Fruit fly (Drosophila melanogaster) whole organism, pupa: ENCODE measurements around the gene CG5126.
A peak's percentile ranks its signal among the peaks of the same experiment; 100 is the strongest.

Experiments
- CG10348 ChIP-seq: fragments of 200-800 bp; sonication (Bioruptor generic); IDR thresholded peaks from 2 replicates; pipeline ENCODE4 v1.3.6; 2022; ENCODE audit warnings: missing biosample characterization, missing genetic modification characterization
- CG12605 ChIP-seq: fragments of 200-800 bp; sonication (Bioruptor generic); IDR thresholded peaks from 2 replicates; pipeline ENCODE4 v1.3.6; 2022; ENCODE audit warnings: missing biosample characterization, missing genetic modification characterization
- CG13204 ChIP-seq: fragments of 200-800 bp; sonication (Bioruptor generic); optimal IDR thresholded peaks from 2 replicates; lab custom pipeline; 2018; ENCODE audit warnings: missing biosample characterization, mild to moderate bottlenecking, missing genetic modification characterization, moderate library complexity
- CG14655 ChIP-seq: fragments of 200-800 bp; sonication (Bioruptor generic); optimal IDR thresholded peaks from 3 replicates; lab custom pipeline; 2017; ENCODE audit warnings: mild to moderate bottlenecking, missing biosample characterization, missing genetic modification reagents, missing genetic modification characterization
- CG15710 ChIP-seq: fragments of 200-800 bp; sonication (Bioruptor generic); optimal IDR thresholded peaks from 2 replicates; lab custom pipeline; 2018; ENCODE audit warnings: missing biosample characterization, mild to moderate bottlenecking, missing genetic modification characterization, moderate library complexity
- CG17806 ChIP-seq: fragments of 200-800 bp; sonication (Bioruptor generic); optimal IDR thresholded peaks from 2 replicates; lab custom pipeline; 2018; ENCODE audit warnings: missing biosample characterization, mild to moderate bottlenecking, missing genetic modification characterization, moderate library complexity
- CG32121 ChIP-seq: fragments of 200-800 bp; sonication (Bioruptor generic); IDR thresholded peaks from 2 replicates; pipeline ENCODE4 v1.3.6; 2022; ENCODE audit warnings: missing biosample characterization, missing genetic modification characterization
- CG34367 ChIP-seq: fragments of 200-800 bp; sonication (Bioruptor generic); optimal IDR thresholded peaks from 2 replicates; lab custom pipeline; 2018; ENCODE audit warnings: missing biosample characterization, mild to moderate bottlenecking, missing genetic modification characterization
- CG4496 ChIP-seq: fragments of 200-800 bp; sonication (Bioruptor generic); IDR thresholded peaks from 3 replicates; pipeline ENCODE4 v1.3.6; 2022; ENCODE audit warnings: missing biosample characterization, missing genetic modification characterization
- CG8159 ChIP-seq: fragments of 200-800 bp; sonication (Bioruptor generic); optimal IDR thresholded peaks from 3 replicates; lab custom pipeline; 2018; ENCODE audit warnings: missing biosample characterization, mild to moderate bottlenecking, missing genetic modification characterization, moderate library complexity
- CG8301 ChIP-seq: fragments of 200-800 bp; sonication (Bioruptor generic); optimal IDR thresholded peaks from 2 replicates; lab custom pipeline; 2018; ENCODE audit warnings: missing biosample characterization, mild to moderate bottlenecking, missing genetic modification characterization
- CG9948 ChIP-seq: fragments of 200-800 bp; sonication (Bioruptor generic); optimal IDR thresholded peaks from 2 replicates; lab custom pipeline; 2018; ENCODE audit warnings: missing biosample characterization, mild to moderate bottlenecking, missing genetic modification characterization, moderate library complexity
- D1 ChIP-seq: fragments of 200-800 bp; sonication (Bioruptor generic); optimal IDR thresholded peaks from 2 replicates; lab custom pipeline; 2018; ENCODE audit warnings: missing biosample characterization, mild to moderate bottlenecking, missing genetic modification characterization, moderate library complexity
- EcR ChIP-seq: fragments of 200-800 bp; sonication (Bioruptor generic); optimal IDR thresholded peaks from 3 replicates; lab custom pipeline; 2019; ENCODE audit warnings: missing biosample characterization, missing genetic modification characterization, mild to moderate bottlenecking, moderate library complexity, missing genetic modification reagents
- Ets98B ChIP-seq: fragments of 200-800 bp; sonication (Bioruptor generic); IDR thresholded peaks from 2 replicates; pipeline ENCODE4 v1.3.6; 2022; ENCODE audit warnings: missing biosample characterization, missing genetic modification characterization
- Pif1A ChIP-seq: fragments of 200-800 bp; sonication (Bioruptor generic); optimal IDR thresholded peaks from 3 replicates; lab custom pipeline; 2016; ENCODE audit warnings: missing biosample characterization, missing genetic modification characterization
- Pif1B ChIP-seq: fragments of 200-800 bp; sonication (Bioruptor generic); optimal IDR thresholded peaks from 3 replicates; lab custom pipeline; 2016; ENCODE audit warnings: missing biosample characterization, missing genetic modification characterization
- Snoo ChIP-seq: fragments of 200-800 bp; sonication (Bioruptor generic); optimal IDR thresholded peaks from 3 replicates; lab custom pipeline; 2017; ENCODE audit warnings: missing biosample characterization, mild to moderate bottlenecking, missing genetic modification characterization, inconsistent platforms
- fd96Ca ChIP-seq: fragments of 200-800 bp; sonication (Bioruptor generic); IDR thresholded peaks from 3 replicates; pipeline ENCODE4 v1.3.6; 2022; ENCODE audit warnings: missing biosample characterization, missing genetic modification characterization
- gl ChIP-seq: fragments of 200-800 bp; sonication (Bioruptor generic); optimal IDR thresholded peaks from 2 replicates; lab custom pipeline; 2018; ENCODE audit warnings: missing biosample characterization, mild to moderate bottlenecking, missing genetic modification characterization
- rn ChIP-seq: fragments of 200-800 bp; sonication (Bioruptor generic); IDR thresholded peaks from 2 replicates; pipeline ENCODE4 v1.3.6; 2022; ENCODE audit warnings: missing biosample characterization, missing genetic modification characterization

The CG5126 gene

DNA sequence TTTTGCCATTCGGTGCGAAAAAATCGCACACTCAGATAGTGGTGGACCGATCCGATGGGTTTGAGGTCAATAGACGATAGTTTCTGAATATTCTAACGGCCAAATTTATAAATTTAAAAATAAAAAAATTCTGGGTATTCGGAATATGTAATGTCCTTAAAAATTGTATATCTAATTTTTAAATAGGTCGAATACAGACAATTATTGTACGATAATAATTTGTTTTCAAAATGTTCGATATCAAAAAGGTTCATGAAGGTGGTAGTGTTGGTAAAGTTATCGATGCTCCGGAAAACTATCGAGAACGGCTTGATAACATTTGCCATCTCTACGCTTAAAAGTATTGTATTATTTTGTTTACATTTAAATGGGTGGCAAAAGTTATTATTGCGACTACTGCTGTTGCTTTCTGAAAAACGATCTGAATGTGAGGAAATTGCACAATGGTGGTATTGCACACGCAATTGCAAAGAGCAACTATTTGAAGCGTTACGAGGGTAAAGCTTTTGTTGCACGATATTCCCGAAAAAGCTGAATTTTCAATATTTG, 13.9 kb downstream of the CG5126 start, which contains the start of the genes CG31922 and Plap:
Gene CG31922, plus strand, starts transcription at position 315 of the 549 bp plus-strand sequence.
Gene Plap, minus strand, starts transcription at position 499 of the 549 bp plus-strand sequence.
- TF ChIP-seq Snoo (peak; percentile 9), fd96Ca (GFP tag; lab: Robert Waterston, UW) (0 out of 3 replicates have a peak, but pooled peaks have one; percentile 22), Ets98B (GFP tag; lab: Robert Waterston, UW) (peak; percentile 24; the same call in 1 of the 2 replicates), CG8301 (tag; lab: Kevin White, UChicago) (no peak), Pif1B (no peak), CG15710 (tag; lab: Kevin White, UChicago) (peak; percentile 63), Pif1A (no peak), gl (tag; lab: Kevin White, UChicago) (no peak), CG4496 (no peak), CG9948 (tag; lab: Kevin White, UChicago) (peak; percentile 22), CG10348 (GFP tag; lab: Robert Waterston, UW) (no peak), CG13204 (GFP tag; lab: Kevin White, UChicago) (no peak), CG32121 (GFP tag; lab: Robert Waterston, UW) (no peak), CG14655 (GFP tag; lab: Kevin White, UChicago) (no peak), CG34367 (tag; lab: Kevin White, UChicago) (peak; percentile 3), EcR (GFP tag; lab: Kevin White, UChicago) (peak; percentile 99), CG12605 (GFP tag; lab: Robert Waterston, UW) (no peak), CG8159 (peak; percentile 42), rn (no peak), D1 (tag; lab: Kevin White, UChicago) (no peak), CG17806 (tag; lab: Kevin White, UChicago) (peak; percentile 42)

DNA sequence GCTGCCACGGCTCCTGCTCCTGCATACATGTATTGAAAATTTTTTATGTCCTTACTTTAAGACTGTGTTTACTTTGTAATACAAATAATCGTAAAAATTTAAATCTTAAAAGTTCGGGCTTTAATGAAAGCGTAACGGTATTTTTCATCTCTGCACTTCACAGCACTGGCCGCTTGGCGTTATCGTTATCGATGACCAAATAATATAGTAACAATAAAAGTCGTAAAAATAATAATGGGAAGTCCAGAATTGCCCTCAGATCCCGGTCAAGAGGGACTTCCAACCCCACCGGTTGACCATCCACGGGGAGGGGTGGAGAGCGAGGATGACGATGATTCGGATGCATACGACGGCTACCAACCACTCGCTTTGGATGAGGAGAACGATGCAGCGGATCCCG, 17.5 kb downstream of the CG5126 start, which contains the start of gene CG14341:
Gene CG14341, plus strand, starts transcription at position 181 of the 400 bp plus-strand sequence.
- TF ChIP-seq CG14655 (GFP tag; lab: Kevin White, UChicago) (no peak), CG12605 (GFP tag; lab: Robert Waterston, UW) (no peak), CG17806 (tag; lab: Kevin White, UChicago) (no peak), EcR (GFP tag; lab: Kevin White, UChicago) (no peak), Ets98B (GFP tag; lab: Robert Waterston, UW) (no peak), gl (tag; lab: Kevin White, UChicago) (no peak), CG4496 (no peak), CG8159 (no peak), Pif1B (no peak), Snoo (no peak), CG10348 (GFP tag; lab: Robert Waterston, UW) (no peak), CG13204 (GFP tag; lab: Kevin White, UChicago) (no peak), CG15710 (tag; lab: Kevin White, UChicago) (no peak), CG8301 (tag; lab: Kevin White, UChicago) (no peak), fd96Ca (GFP tag; lab: Robert Waterston, UW) (no peak), rn (no peak), CG34367 (tag; lab: Kevin White, UChicago) (no peak), CG32121 (GFP tag; lab: Robert Waterston, UW) (no peak), Pif1A (no peak)
- TF ChIP-seq, all 21 proteins: peak for 0

DNA sequence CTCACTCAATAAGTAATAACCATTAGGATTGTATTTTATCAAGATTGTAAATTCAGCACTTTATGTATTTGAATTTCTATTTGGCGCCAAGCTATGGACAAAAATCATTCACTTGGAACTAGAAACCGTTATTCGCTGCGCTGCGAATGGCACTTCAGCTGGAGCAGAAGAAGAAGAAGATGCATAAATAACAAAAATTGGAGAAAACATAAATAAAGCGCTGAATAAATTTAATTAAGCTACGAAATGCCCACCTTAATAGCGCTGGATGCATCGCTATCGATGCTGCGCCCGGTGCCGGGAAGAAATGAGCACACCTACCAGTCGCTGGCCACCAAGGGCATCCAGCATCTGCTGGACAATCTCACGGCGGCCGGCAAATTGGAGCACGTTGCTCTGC, 19.5 kb downstream of the CG5126 start, which contains the start of gene IntS14:
Gene IntS14, plus strand, starts transcription at position 150 of the 400 bp plus-strand sequence.
- TF ChIP-seq rn = no peak
- no peak for TF ChIP-seq CG8159
- TF ChIP-seq CG12605 (GFP tag; lab: Robert Waterston, UW) = no peak
- TF ChIP-seq CG10348 (GFP tag; lab: Robert Waterston, UW) = no peak
- TF ChIP-seq CG8301 (tag; lab: Kevin White, UChicago) = no peak
- TF ChIP-seq Pif1A = no peak
- no peak for TF ChIP-seq gl (tag; lab: Kevin White, UChicago)
- TF ChIP-seq CG15710 (tag; lab: Kevin White, UChicago) = no peak
- no peak for TF ChIP-seq CG13204 (GFP tag; lab: Kevin White, UChicago)
- TF ChIP-seq fd96Ca (GFP tag; lab: Robert Waterston, UW) = no peak
- TF ChIP-seq EcR (GFP tag; lab: Kevin White, UChicago) = no peak
- no peak for TF ChIP-seq CG9948 (tag; lab: Kevin White, UChicago)
- TF ChIP-seq Snoo = no peak
- no peak for TF ChIP-seq Pif1B
- no peak for TF ChIP-seq Ets98B (GFP tag; lab: Robert Waterston, UW)
- no peak for TF ChIP-seq CG34367 (tag; lab: Kevin White, UChicago)

DNA sequence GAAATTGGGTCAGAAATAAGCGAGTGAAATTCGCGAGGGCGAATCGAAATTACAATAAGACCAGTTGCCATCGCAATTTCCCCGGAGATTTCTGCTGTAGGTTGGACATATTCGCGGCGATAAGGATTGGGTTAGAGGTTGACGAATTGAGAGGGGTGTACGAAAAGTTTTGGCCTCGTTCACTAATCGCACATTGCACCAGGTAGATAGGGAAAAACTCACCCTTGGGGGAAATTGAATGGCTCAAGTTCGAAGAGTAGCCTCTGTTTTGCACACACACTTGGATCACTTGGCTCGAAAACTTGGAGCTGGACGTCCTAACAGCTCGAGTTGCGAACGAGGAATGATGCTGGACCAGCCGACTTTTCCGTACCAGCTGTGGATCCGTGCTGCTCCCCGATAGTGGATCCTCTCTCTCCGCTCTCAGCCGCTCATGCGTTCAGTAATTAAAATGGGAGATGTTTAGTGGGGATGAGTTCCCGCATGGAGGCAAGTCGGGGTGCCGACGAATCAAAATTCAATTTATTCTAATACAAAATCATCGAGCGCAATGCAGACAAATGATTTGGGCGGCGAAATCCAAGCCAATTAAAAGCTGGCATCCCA, 20.2 kb downstream of the CG5126 start, which contains the start of gene CG5080:
Gene CG5080, minus strand, starts transcription at position 349 of the 606 bp plus-strand sequence.
- TF ChIP-seq fd96Ca (GFP tag; lab: Robert Waterston, UW) (0 out of 3 replicates have a peak, but pooled peaks have one; percentile 16), CG32121 (GFP tag; lab: Robert Waterston, UW) (no peak), CG9948 (tag; lab: Kevin White, UChicago) (no peak), EcR (GFP tag; lab: Kevin White, UChicago) (no peak), CG12605 (GFP tag; lab: Robert Waterston, UW) (no peak), CG8301 (tag; lab: Kevin White, UChicago) (no peak)
- TF ChIP-seq, all 21 proteins: peak for 1
